Worm (Caenorhabditis elegans): ENCODE results near the gene BE0003N10.6.

DNA sequence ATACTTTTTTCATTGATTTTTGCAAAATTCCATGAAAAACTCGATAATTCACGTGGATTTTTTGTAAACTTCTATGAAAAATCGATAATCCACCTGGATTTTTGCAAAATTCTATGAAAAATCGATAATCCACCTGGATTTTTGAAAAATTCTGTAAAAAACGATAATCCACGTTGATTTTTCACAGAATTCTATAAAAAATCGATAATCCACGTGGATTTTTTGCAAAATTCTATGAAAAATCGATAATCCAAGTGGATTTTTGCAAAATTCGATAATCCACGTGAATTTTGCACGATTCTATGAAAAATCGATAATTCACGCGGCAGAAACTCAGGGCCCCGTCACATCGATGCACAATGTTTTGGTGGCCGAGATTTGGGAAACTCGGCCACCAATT, 1.8 kb downstream of the BE0003N10.6 start:
- TF ChIP-seq ttx-3 (tag; optimal IDR thresholded peaks at IDR 0.05) = no peak
- no peak for TF ChIP-seq unc-3 (GFP tag; conservative IDR thresholded peaks at IDR 0.05)
- TF ChIP-seq unc-3 (tag; optimal IDR thresholded peaks at IDR 0.05) = no peak
- no peak for TF ChIP-seq F13H6.1 (tag; optimal IDR thresholded peaks at IDR 0.05)
- no peak for TF ChIP-seq nfya-1 (tag; optimal IDR thresholded peaks at IDR 0.05)
- TF ChIP-seq elt-2 (tag; optimal IDR thresholded peaks at IDR 0.05) = no peak
- no peak for TF ChIP-seq fkh-10 (GFP tag; optimal IDR thresholded peaks at IDR 0.05)
- TF ChIP-seq che-1 (tag; optimal IDR thresholded peaks at IDR 0.05) = no peak
- no peak for TF ChIP-seq nhr-11 (tag; optimal IDR thresholded peaks at IDR 0.05)
- TF ChIP-seq rnt-1 (tag; optimal IDR thresholded peaks at IDR 0.05) = no peak
- TF ChIP-seq T23F11.4 (GFP tag; optimal IDR thresholded peaks at IDR 0.05) = no peak
- no peak for TF ChIP-seq elt-4 (tag; optimal IDR thresholded peaks at IDR 0.05)
